Worm (Caenorhabditis elegans): ENCODE measurements around the gene Y41C4A.9.

DNA sequence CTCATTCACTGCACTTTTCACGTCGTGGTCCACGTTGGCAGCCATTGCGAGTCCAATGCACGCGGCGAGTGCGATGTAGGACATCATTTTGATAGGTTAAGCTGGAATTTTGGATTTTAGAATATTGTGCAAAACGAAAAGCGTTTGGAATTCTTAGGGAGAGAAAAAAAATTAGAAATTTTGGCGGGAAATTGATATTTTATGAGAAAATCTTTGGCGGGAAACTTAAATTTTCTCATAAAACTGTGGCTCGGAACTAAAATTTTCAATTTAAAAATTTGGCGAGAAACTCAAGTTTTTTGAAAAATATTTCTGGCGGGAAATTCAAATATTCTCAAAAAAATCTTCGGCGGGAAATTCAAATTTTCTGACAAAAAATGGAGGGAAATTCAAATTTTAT lies 19.1 kb upstream of the Y41C4A.9 start, which contains the start of gene sup-1:
- no peak for TF ChIP-seq hlh-17 (GFP tag; optimal IDR thresholded peaks at IDR 0.05; ENCODE audit: borderline replicate concordance)
- no peak for TF ChIP-seq ztf-11 (tag; optimal IDR thresholded peaks at IDR 0.05)
- no peak for TF ChIP-seq mdl-1 (tag; optimal IDR thresholded peaks at IDR 0.05)
- no peak for TF ChIP-seq skn-1 (tag; optimal IDR thresholded peaks at IDR 0.05)
- no peak for TF ChIP-seq F16B12.6 (tag; optimal IDR thresholded peaks at IDR 0.05)
- no peak for TF ChIP-seq unc-130 (tag; optimal IDR thresholded peaks at IDR 0.05)
- TF ChIP-seq tbx-2 (tag; optimal IDR thresholded peaks at IDR 0.05) = no peak
- no peak for TF ChIP-seq nhr-11 (tag; optimal IDR thresholded peaks at IDR 0.05)
- TF ChIP-seq unc-98 (GFP tag; IDR thresholded peaks at IDR 0.05) = no peak
- no peak for TF ChIP-seq lsy-2 (tag; optimal IDR thresholded peaks at IDR 0.05)
- no peak for TF ChIP-seq fkh-8 (tag; optimal IDR thresholded peaks at IDR 0.05)
